Fruit fly (Drosophila melanogaster): ENCODE results near the gene Tsp39D.

DNA sequence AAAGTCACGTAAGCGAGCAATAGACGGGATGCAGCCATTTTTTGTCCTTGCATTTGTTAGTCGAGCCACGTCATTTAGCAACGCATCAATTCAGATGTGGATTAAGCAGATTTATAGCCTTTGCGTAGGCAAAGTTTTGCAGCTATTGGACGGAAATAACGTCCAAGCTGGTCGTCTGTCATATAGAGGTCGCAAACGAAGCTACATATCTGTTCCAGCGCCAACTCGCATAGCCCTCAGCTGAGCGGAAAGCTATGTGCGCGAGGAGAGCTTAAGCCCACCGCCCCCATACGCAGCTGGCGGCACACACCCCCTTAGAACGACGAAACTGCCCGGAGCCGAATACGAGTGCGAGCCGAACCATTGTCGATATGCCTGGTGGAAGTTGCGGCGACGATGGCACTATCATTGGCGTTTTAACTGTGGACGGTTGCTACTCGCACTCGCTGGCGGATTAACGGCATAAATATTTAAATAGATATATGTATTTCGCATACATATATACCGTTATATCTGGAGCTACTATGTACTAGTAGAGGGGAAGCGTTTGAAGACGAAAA, 35.5 kb downstream of the Tsp39D start, which contains the start of gene nrv3:
- TF ChIP-seq rn (GFP tag; IDR thresholded peaks at IDR 0.05) (no peak), EcR (GFP tag; optimal IDR thresholded peaks at IDR 0.05) (no peak), CG8301 (tag; optimal IDR thresholded peaks at IDR 0.05) (no peak)
